Worm (Caenorhabditis elegans) whole organism, late embryonic: ENCODE measurements around the gene clec-78.

Experiments used
- ahr-1 ChIP-seq: sonication (generic microtip); optimal IDR thresholded peaks from 2 replicates; lab custom pipeline; 2016; ENCODE audit warnings: missing genetic modification characterization, missing compliant biosample characterization
- ceh-2 ChIP-seq: sonication (generic microtip); optimal IDR thresholded peaks from 2 replicates; lab custom pipeline; 2016; ENCODE audit warnings: missing genotype, missing genetic modification characterization, missing compliant biosample characterization
- elt-2 ChIP-seq: sonication (generic microtip); optimal IDR thresholded peaks from 2 replicates; lab custom pipeline; 2016; ENCODE audit warnings: missing genetic modification reagents, missing genetic modification characterization, missing compliant biosample characterization
- fax-1 ChIP-seq: sonication (generic microtip); optimal IDR thresholded peaks from 2 replicates; lab custom pipeline; 2016; ENCODE audit warnings: missing genotype, missing genetic modification characterization, missing compliant biosample characterization
- zip-5 ChIP-seq: sonication (generic microtip); optimal IDR thresholded peaks from 2 replicates; lab custom pipeline; 2016; ENCODE audit warnings: missing genetic modification characterization, missing compliant biosample characterization

ce11 chrIV:3994318-3994717, 5.4 kb downstream of the clec-78 start, which contains the start of gene F47C12.13:
- TF ChIP-seq ceh-2 (tag; lab: Kevin White, UChicago) (no peak), ahr-1 (no peak), zip-5 (tag; lab: Kevin White, UChicago) (no peak), elt-2 (tag; lab: Kevin White, UChicago) (no peak), fax-1 (tag; lab: Kevin White, UChicago) (no peak)
